Fruit fly (Drosophila melanogaster) whole organism, prepupa: Measurements from ENCODE around the gene Mgat3.
A peak's percentile ranks its signal among the peaks of the same experiment; 100 is the strongest.

Experiments
- Blimp-1 ChIP-seq: fragments of 200-800 bp; sonication (Bioruptor generic); optimal IDR thresholded peaks from 3 replicates; lab custom pipeline; 2017; ENCODE audit warnings: missing biosample characterization, missing genetic modification characterization, mild to moderate bottlenecking, moderate library complexity, missing genetic modification reagents
- CG10631 ChIP-seq: fragments of 200-800 bp; sonication (Bioruptor generic); optimal IDR thresholded peaks from 2 replicates; lab custom pipeline; 2016; ENCODE audit warnings: missing biosample characterization, missing genetic modification characterization
- CG11762 ChIP-seq: fragments of 200-800 bp; sonication (Bioruptor generic); optimal IDR thresholded peaks from 3 replicates; lab custom pipeline; 2016; ENCODE audit warnings: missing biosample characterization, missing genetic modification characterization; ENCODE audit not compliant: insufficient read depth
- CG11902 ChIP-seq: fragments of 200-800 bp; sonication (Bioruptor generic); optimal IDR thresholded peaks from 3 replicates; lab custom pipeline; 2016; ENCODE audit warnings: missing biosample characterization, missing genetic modification characterization
- CG15336 ChIP-seq: fragments of 200-800 bp; sonication (Bioruptor generic); IDR thresholded peaks from 2 replicates; pipeline ENCODE4 v1.3.6; 2022; ENCODE audit warnings: missing biosample characterization, missing genetic modification characterization
- CG1621 ChIP-seq: fragments of 200-800 bp; sonication (Bioruptor generic); optimal IDR thresholded peaks from 3 replicates; lab custom pipeline; 2018; ENCODE audit warnings: missing biosample characterization, mild to moderate bottlenecking, missing genetic modification characterization
- CG16779 ChIP-seq: fragments of 200-800 bp; sonication (Bioruptor generic); optimal IDR thresholded peaks from 3 replicates; lab custom pipeline; 2017; ENCODE audit warnings: missing biosample characterization, mild to moderate bottlenecking, missing genetic modification characterization
- CG31627 ChIP-seq: fragments of 200-800 bp; sonication (Bioruptor generic); optimal IDR thresholded peaks from 3 replicates; lab custom pipeline; 2016; ENCODE audit warnings: missing biosample characterization, missing genetic modification characterization
- CG32006 ChIP-seq: fragments of 200-800 bp; sonication (Bioruptor generic); optimal IDR thresholded peaks from 3 replicates; lab custom pipeline; 2017; ENCODE audit warnings: missing biosample characterization, mild to moderate bottlenecking, missing genetic modification characterization
- CG3919 ChIP-seq: fragments of 200-800 bp; sonication (Bioruptor generic); optimal IDR thresholded peaks from 3 replicates; lab custom pipeline; 2016; ENCODE audit warnings: missing biosample characterization, missing genetic modification characterization
- CG6163 ChIP-seq: fragments of 200-800 bp; sonication (Bioruptor generic); IDR thresholded peaks from 3 replicates; pipeline ENCODE4 v1.3.6; 2022; ENCODE audit warnings: missing biosample characterization, missing genetic modification characterization
- CG6276 ChIP-seq: fragments of 200-800 bp; sonication (Bioruptor generic); optimal IDR thresholded peaks from 2 replicates; lab custom pipeline; 2017; ENCODE audit warnings: missing biosample characterization, mild to moderate bottlenecking, missing genetic modification characterization
- CG6792 ChIP-seq: fragments of 200-800 bp; sonication (Bioruptor generic); optimal IDR thresholded peaks from 3 replicates; lab custom pipeline; 2016; ENCODE audit warnings: missing biosample characterization, missing genetic modification characterization
- CG6854 ChIP-seq: fragments of 200-800 bp; sonication (Bioruptor generic); optimal IDR thresholded peaks from 2 replicates; lab custom pipeline; 2017; ENCODE audit warnings: missing biosample characterization, mild to moderate bottlenecking, missing genetic modification characterization
- CG7368 ChIP-seq: fragments of 200-800 bp; sonication (Bioruptor generic); optimal IDR thresholded peaks from 3 replicates; lab custom pipeline; 2016; ENCODE audit warnings: missing biosample characterization, missing genetic modification characterization
- Eip75B ChIP-seq: fragments of 200-800 bp; sonication (Bioruptor generic); optimal IDR thresholded peaks from 3 replicates; lab custom pipeline; 2016; ENCODE audit warnings: missing biosample characterization, missing genetic modification characterization
- Eip78C ChIP-seq: fragments of 200-800 bp; sonication (Bioruptor generic); peaks from one replicate; lab custom pipeline; 2016; ENCODE audit warnings: missing biosample characterization, missing genetic modification characterization
- Eip93F ChIP-seq: fragments of 200-800 bp; sonication (Bioruptor generic); optimal IDR thresholded peaks from 2 replicates; lab custom pipeline; 2016; ENCODE audit warnings: missing biosample characterization, mild to moderate bottlenecking, missing genetic modification characterization
- Ets21C ChIP-seq: fragments of 200-800 bp; sonication (Bioruptor generic); optimal IDR thresholded peaks from 3 replicates; lab custom pipeline; 2016; ENCODE audit warnings: missing biosample characterization, missing genetic modification characterization
- Ets96B ChIP-seq: fragments of 200-800 bp; optimal IDR thresholded peaks from 2 replicates; lab custom pipeline; 2019; ENCODE audit warnings: missing biosample characterization, mild to moderate bottlenecking, missing genetic modification characterization, moderate library complexity
- Gug ChIP-seq: fragments of 200-800 bp; sonication (Bioruptor generic); IDR thresholded peaks from 2 replicates; pipeline ENCODE4 v1.3.6; 2022; ENCODE audit warnings: missing biosample characterization, missing genetic modification characterization
- Hr38 ChIP-seq: sonication (Bioruptor generic); optimal IDR thresholded peaks from 2 replicates; lab custom pipeline; 2016; ENCODE audit warnings: missing biosample characterization, missing genetic modification characterization
- Hr39 ChIP-seq: fragments of 200-800 bp; sonication (Bioruptor generic); optimal IDR thresholded peaks from 2 replicates; lab custom pipeline; 2016; ENCODE audit warnings: missing biosample characterization, missing genetic modification characterization
- Hr4 ChIP-seq: fragments of 200-800 bp; sonication (Bioruptor generic); optimal IDR thresholded peaks from 3 replicates; lab custom pipeline; 2016; ENCODE audit warnings: missing biosample characterization, missing genetic modification characterization
- Lpt ChIP-seq: fragments of 200-800 bp; sonication (Bioruptor generic); optimal IDR thresholded peaks from 3 replicates; lab custom pipeline; 2016; ENCODE audit warnings: missing biosample characterization, missing genetic modification characterization
- Met ChIP-seq: fragments of 200-800 bp; sonication (Bioruptor generic); optimal IDR thresholded peaks from 3 replicates; lab custom pipeline; 2016; ENCODE audit warnings: missing biosample characterization, missing genetic modification characterization
- Sox14 ChIP-seq: fragments of 200-800 bp; sonication (Bioruptor generic); optimal IDR thresholded peaks from 3 replicates; lab custom pipeline; 2016; ENCODE audit warnings: missing biosample characterization, missing genetic modification characterization
- Sox15 ChIP-seq: fragments of 200-800 bp; sonication (Bioruptor generic); optimal IDR thresholded peaks from 3 replicates; lab custom pipeline; 2016; ENCODE audit warnings: missing biosample characterization, missing genetic modification characterization
- cyc ChIP-seq: fragments of 200-800 bp; sonication (Bioruptor generic); optimal IDR thresholded peaks from 3 replicates; lab custom pipeline; 2016; ENCODE audit warnings: missing biosample characterization, missing genetic modification characterization
- dsx ChIP-seq: fragments of 200-800 bp; optimal IDR thresholded peaks from 3 replicates; lab custom pipeline; 2019; ENCODE audit warnings: missing biosample characterization, mild to moderate bottlenecking, missing genetic modification characterization, moderate library complexity; ENCODE audit not compliant: poor library complexity, severe bottlenecking
- eg ChIP-seq: fragments of 200-800 bp; sonication (Bioruptor generic); IDR thresholded peaks from 3 replicates; pipeline ENCODE4 v1.3.6; 2022; ENCODE audit warnings: missing biosample characterization, missing genetic modification characterization
- esn ChIP-seq: fragments of 200-800 bp; sonication (Bioruptor generic); optimal IDR thresholded peaks from 2 replicates; lab custom pipeline; 2016; ENCODE audit warnings: missing biosample characterization, mild to moderate bottlenecking, missing genetic modification characterization, moderate library complexity
- fd85E ChIP-seq: fragments of 200-800 bp; sonication (Bioruptor generic); optimal IDR thresholded peaks from 3 replicates; lab custom pipeline; 2016; ENCODE audit warnings: missing biosample characterization, missing genetic modification characterization
- fkh ChIP-seq: fragments of 200-800 bp; sonication (Bioruptor generic); optimal IDR thresholded peaks from 3 replicates; lab custom pipeline; 2017; ENCODE audit warnings: missing biosample characterization, mild to moderate bottlenecking, missing genetic modification characterization, moderate library complexity
- net ChIP-seq: fragments of 200-800 bp; sonication (Bioruptor generic); optimal IDR thresholded peaks from 3 replicates; lab custom pipeline; 2016; ENCODE audit warnings: missing biosample characterization, missing genetic modification characterization
- pdm3 ChIP-seq: fragments of 200-800 bp; sonication (Bioruptor generic); optimal IDR thresholded peaks from 3 replicates; lab custom pipeline; 2016; ENCODE audit warnings: missing biosample characterization, missing genetic modification characterization
- ss ChIP-seq, 2 experiments: fragments of 200-800 bp; sonication (Bioruptor generic); optimal IDR thresholded peaks; 2 replicates in 1 of 2; 3 replicates in 1 of 2; lab custom pipeline; 2017 to 2018; ENCODE audit warnings: mild to moderate bottlenecking in 2 of 2, missing biosample characterization in 2 of 2, missing genetic modification characterization in 2 of 2, moderate library complexity in 1 of 2
- svp ChIP-seq: fragments of 200-800 bp; sonication (Bioruptor generic); peaks from one replicate; lab custom pipeline; 2016; ENCODE audit warnings: missing biosample characterization, missing genetic modification characterization
- topi ChIP-seq: fragments of 200-800 bp; sonication (Bioruptor generic); optimal IDR thresholded peaks from 3 replicates; lab custom pipeline; 2016; ENCODE audit warnings: missing biosample characterization, missing genetic modification characterization
- vri ChIP-seq: fragments of 200-800 bp; sonication (Bioruptor generic); optimal IDR thresholded peaks from 3 replicates; lab custom pipeline; 2016; ENCODE audit warnings: missing biosample characterization, mild to moderate bottlenecking, missing genetic modification characterization

The Mgat3 gene

DNA sequence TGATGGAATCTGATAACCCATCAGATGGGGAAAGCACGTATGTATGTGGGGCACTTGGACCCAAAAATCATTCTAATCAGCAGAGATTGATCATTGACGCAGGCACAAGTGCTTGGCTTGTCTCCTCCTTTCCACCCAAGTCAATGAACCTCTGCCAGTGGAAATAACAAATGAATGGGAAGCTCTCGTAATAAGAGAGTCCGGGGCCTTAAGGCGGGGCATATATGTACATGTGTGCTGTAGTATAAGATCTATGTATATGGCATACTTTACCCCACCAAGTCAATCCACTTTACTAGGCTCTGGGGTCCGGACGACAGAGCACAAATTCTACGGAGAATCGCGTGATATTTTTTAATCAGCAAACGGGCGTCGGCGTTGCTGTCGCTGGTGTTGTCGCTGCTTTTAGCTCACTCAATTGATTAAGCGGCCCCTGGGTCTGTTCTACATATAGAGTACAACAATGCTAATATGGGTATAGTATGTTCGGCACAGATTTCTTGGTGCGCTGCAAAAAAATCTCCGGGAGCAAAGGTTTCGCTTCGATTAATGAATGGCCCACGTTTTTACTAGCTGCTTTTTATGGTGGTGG, 23.8 kb upstream of the Mgat3 start (continued):
- no peak for TF ChIP-seq Hr38 (GFP tag; lab: Kevin White, UChicago)
- TF ChIP-seq esn = no peak
- TF ChIP-seq fkh = peak; percentile 8
- TF ChIP-seq topi (GFP tag; lab: Kevin White, UChicago) = no peak
- TF ChIP-seq Lpt (GFP tag; lab: Kevin White, UChicago) = peak; percentile 32
- no peak for TF ChIP-seq CG31627 (GFP tag; lab: Kevin White, UChicago)
- no peak for TF ChIP-seq CG6854
- no peak for TF ChIP-seq Eip93F
- TF ChIP-seq, all 60 proteins: peak for 16

- TF ChIP-seq esn = peak; percentile 44
- peak; percentile 79 for TF ChIP-seq fkh
- TF ChIP-seq cyc (GFP tag; lab: Kevin White, UChicago) = no peak
- TF ChIP-seq pdm3 (GFP tag; lab: Kevin White, UChicago) = no peak
- TF ChIP-seq CG32006 (GFP tag; lab: Kevin White, UChicago) = no peak
- peak; percentile 45 for TF ChIP-seq Eip75B (GFP tag; lab: Kevin White, UChicago)
- TF ChIP-seq Met (GFP tag; lab: Kevin White, UChicago) = peak; percentile 22
- TF ChIP-seq svp = peak; percentile 74
- TF ChIP-seq ss (GFP tag; optimal IDR thresholded peaks at IDR 0.05; lab: Kevin White, UChicago) = peak; percentile 35 to 62
- TF ChIP-seq Eip93F = no peak
- no peak for TF ChIP-seq dsx (GFP tag; lab: Kevin White, UChicago)
- no peak for TF ChIP-seq Hr4 (GFP tag; lab: Kevin White, UChicago)
- TF ChIP-seq CG11762 (GFP tag; lab: Kevin White, UChicago) = no peak
- TF ChIP-seq CG6163 (GFP tag; lab: Robert Waterston, UW) = peak; percentile 53; the same call in 2 of the 3 replicates
- TF ChIP-seq CG7368 (GFP tag; lab: Kevin White, UChicago) = no peak
- TF ChIP-seq fd85E (GFP tag; lab: Kevin White, UChicago) = no peak
- TF ChIP-seq CG15336 (GFP tag; lab: Robert Waterston, UW) = 0 out of 2 replicates have a peak, but pooled peaks have one; percentile 21
- peak; percentile 38 for TF ChIP-seq CG16779 (tag; lab: Kevin White, UChicago)
- TF ChIP-seq Ets21C = no peak
- TF ChIP-seq eg = peak; percentile 46; the same call in 1 of the 3 replicates
- no peak for TF ChIP-seq Lpt (GFP tag; lab: Kevin White, UChicago)
- peak; percentile 8 for TF ChIP-seq CG1621 (tag; lab: Kevin White, UChicago)
- no peak for TF ChIP-seq CG6276 (GFP tag; lab: Kevin White, UChicago)
- TF ChIP-seq CG3919 (GFP tag; lab: Kevin White, UChicago) = peak; percentile 40
- TF ChIP-seq Blimp-1 (GFP tag; lab: Kevin White, UChicago) = no peak
- TF ChIP-seq CG11902 (GFP tag; lab: Kevin White, UChicago) = no peak
- peak; percentile 10 for TF ChIP-seq Sox14 (GFP tag; lab: Kevin White, UChicago)
- peak; percentile 66 for TF ChIP-seq CG6854
- TF ChIP-seq Sox15 (GFP tag; lab: Kevin White, UChicago) = no peak
- peak; percentile 5 for TF ChIP-seq topi (GFP tag; lab: Kevin White, UChicago)
- TF ChIP-seq net (GFP tag; lab: Kevin White, UChicago) = no peak
- no peak for TF ChIP-seq Hr38 (GFP tag; lab: Kevin White, UChicago)
- no peak for TF ChIP-seq Hr39 (GFP tag; lab: Kevin White, UChicago)
- TF ChIP-seq CG10631 (GFP tag; lab: Kevin White, UChicago) = no peak
- TF ChIP-seq CG6792 (GFP tag; lab: Kevin White, UChicago) = no peak
- TF ChIP-seq Eip78C (GFP tag; lab: Kevin White, UChicago) = peak; percentile 67
- TF ChIP-seq, all 60 proteins: peak for 16
Observed at dm6 chr2L:13205256-13205655, 22.9 kb upstream of the Mgat3 start.

DNA sequence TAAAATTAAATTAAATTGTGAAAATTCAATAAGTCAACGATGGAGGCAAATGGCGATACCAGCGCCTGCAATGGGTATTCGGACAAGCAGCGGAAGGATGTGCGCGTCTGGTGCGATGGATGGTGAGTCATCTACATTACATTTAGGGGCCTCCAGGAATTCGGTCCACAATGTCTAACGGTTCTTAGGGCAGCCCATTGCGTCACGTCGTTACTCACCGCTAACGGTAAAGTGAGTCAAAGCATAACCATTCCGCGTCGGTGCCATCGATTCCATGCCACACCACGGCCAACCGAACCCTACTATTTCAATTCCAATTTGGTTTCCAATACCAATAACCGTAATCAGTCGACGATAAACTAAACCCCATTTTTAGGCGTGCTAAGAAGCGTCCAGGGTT, 21.8 kb upstream of the Mgat3 start:
- TF ChIP-seq Blimp-1 (GFP tag; lab: Kevin White, UChicago) (no peak), cyc (GFP tag; lab: Kevin White, UChicago) (no peak), Eip78C (GFP tag; lab: Kevin White, UChicago) (peak; percentile 43), Lpt (GFP tag; lab: Kevin White, UChicago) (no peak), Gug (GFP tag; lab: Robert Waterston, UW) (no peak), vri (no peak), Ets21C (no peak), Ets96B (no peak)
